Fruit fly (Drosophila melanogaster): ENCODE results near the gene CG5664.

Gene CG5664

DNA sequence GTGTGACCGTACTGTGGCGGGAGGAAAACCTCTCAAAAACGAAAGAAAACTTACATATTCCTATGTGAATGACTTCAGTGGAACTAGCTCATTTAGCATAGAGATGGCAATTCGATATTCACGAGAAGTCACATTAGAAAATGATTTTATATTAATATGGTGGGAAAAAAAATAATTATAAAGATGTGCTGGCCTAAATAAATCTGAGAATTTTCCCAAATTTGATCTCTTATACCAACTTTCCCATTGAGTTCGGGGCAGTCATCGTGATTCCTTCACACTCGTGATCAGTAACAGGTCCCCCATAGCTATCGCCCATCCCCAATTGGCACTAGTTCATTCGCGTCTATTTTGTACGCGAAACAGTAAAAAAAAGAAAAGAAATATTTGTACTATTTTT, 8.1 kb downstream of the CG5664 start, which contains the start of the genes barc and Aef1 (continued):
- TF ChIP-seq bowl (GFP tag; IDR thresholded peaks at IDR 0.05), result no peak
- peak; percentile 76 for TF ChIP-seq CG15601 (tag; optimal IDR thresholded peaks at IDR 0.05)
- peak; percentile 77 for TF ChIP-seq CG18764 (GFP tag; optimal IDR thresholded peaks at IDR 0.05)
- peak; percentile 27 for TF ChIP-seq salm (tag; optimal IDR thresholded peaks at IDR 0.05)
- peak; percentile 81 for TF ChIP-seq Dek (tag; optimal IDR thresholded peaks at IDR 0.05)
- peak; percentile 83 for TF ChIP-seq CG8924 (tag; optimal IDR thresholded peaks at IDR 0.05)
- no peak for TF ChIP-seq pros (GFP tag; optimal IDR thresholded peaks at IDR 0.05)
- TF ChIP-seq mld (GFP tag; IDR thresholded peaks at IDR 0.05; ENCODE audit: partially characterized antibody), result peak; percentile 20; the same call in 1 of the 3 replicates
- TF ChIP-seq mam (GFP tag; optimal IDR thresholded peaks at IDR 0.05), result peak; percentile 94
- peak; percentile 54 for TF ChIP-seq CG1529 (GFP tag; optimal IDR thresholded peaks at IDR 0.05)
- peak; percentile 88 for TF ChIP-seq hb (GFP tag; IDR thresholded peaks at IDR 0.05; ENCODE audit: partially characterized antibody)
- peak; percentile 81 for TF ChIP-seq tio (GFP tag; optimal IDR thresholded peaks at IDR 0.05)
- TF ChIP-seq E2f2 (GFP tag; IDR thresholded peaks at IDR 0.05), result peak; percentile 61
- no peak for TF ChIP-seq HLHmδ (GFP tag; optimal IDR thresholded peaks at IDR 0.05)
- peak; percentile 87 for TF ChIP-seq Optix (GFP tag; IDR thresholded peaks at IDR 0.05)
- peak; percentile 57 for TF ChIP-seq CG11398 (GFP tag; optimal IDR thresholded peaks at IDR 0.05)
- TF ChIP-seq bigmax (GFP tag; optimal IDR thresholded peaks at IDR 0.05), result no peak
- TF ChIP-seq CG11247 (GFP tag; IDR thresholded peaks at IDR 0.05), result peak; percentile 77
- no peak for TF ChIP-seq dimm (GFP tag; IDR thresholded peaks at IDR 0.05)
- TF ChIP-seq Six4 (GFP tag; optimal IDR thresholded peaks at IDR 0.05), result peak; percentile 72
- TF ChIP-seq Awh (GFP tag; IDR thresholded peaks at IDR 0.05), result peak; percentile 75
- peak; percentile 70 for TF ChIP-seq CG3065 (GFP tag; optimal IDR thresholded peaks at IDR 0.05)
- peak; percentile 84 for TF ChIP-seq CG10366 (GFP tag; IDR thresholded peaks at IDR 0.05)
- no peak for TF ChIP-seq pan (optimal IDR thresholded peaks at IDR 0.05)
- TF ChIP-seq pan (GFP tag; optimal IDR thresholded peaks at IDR 0.05 in 1 of 2, IDR thresholded peaks at IDR 0.05 in 1 of 2), result peak in 1 of 2 experiments; percentile 85
- TF ChIP-seq dmrt99B (tag; optimal IDR thresholded peaks at IDR 0.05), result peak; percentile 82
- peak; percentile 69; the same call in 2 of the 3 replicates for TF ChIP-seq jigr1 (GFP tag; IDR thresholded peaks at IDR 0.05)
- peak; percentile 72 to 91 for TF ChIP-seq chif (GFP tag; optimal IDR thresholded peaks at IDR 0.05)
- TF ChIP-seq CG14860 (GFP tag; IDR thresholded peaks at IDR 0.05; ENCODE audit: partially characterized antibody), result peak; percentile 92
- TF ChIP-seq MESR4 (GFP tag; optimal IDR thresholded peaks at IDR 0.05), result no peak
- TF ChIP-seq CG17829 (tag; optimal IDR thresholded peaks at IDR 0.05), result peak; percentile 81
- peak; percentile 84 for TF ChIP-seq slp2 (GFP tag; optimal IDR thresholded peaks at IDR 0.05)
- peak; percentile 45; the same call in 1 of the 2 replicates for TF ChIP-seq Doc2 (GFP tag; IDR thresholded peaks at IDR 0.05)
- peak in 1 of 3 experiments; percentile 89 for TF ChIP-seq lola (GFP tag; optimal IDR thresholded peaks at IDR 0.05)
- TF ChIP-seq ttk (GFP tag; IDR thresholded peaks at IDR 0.05), result peak; percentile 88
- peak; percentile 84 for TF ChIP-seq H2.0 (GFP tag; IDR thresholded peaks at IDR 0.05)
- peak; percentile 79 to 88 for TF ChIP-seq Hr51 (GFP tag; optimal IDR thresholded peaks at IDR 0.05)
- peak; percentile 84 for TF ChIP-seq tgo (GFP tag; IDR thresholded peaks at IDR 0.05)
- peak; percentile 95 for TF ChIP-seq croc (GFP tag; conservative IDR thresholded peaks at IDR 0.05)
- TF ChIP-seq CG15479 (GFP tag; optimal IDR thresholded peaks at IDR 0.05), result no peak
- peak; percentile 92 for TF ChIP-seq HmgZ (tag; optimal IDR thresholded peaks at IDR 0.05)
- TF ChIP-seq Ptx1 (GFP tag; IDR thresholded peaks at IDR 0.05), result peak; percentile 93
- TF ChIP-seq Meics (GFP tag; optimal IDR thresholded peaks at IDR 0.05), result peak; percentile 76
- TF ChIP-seq CG9797 (GFP tag; optimal IDR thresholded peaks at IDR 0.05), result peak; percentile 72
- TF ChIP-seq CG15514 (GFP tag; optimal IDR thresholded peaks at IDR 0.05), result peak; percentile 99
- TF ChIP-seq sd (tag; optimal IDR thresholded peaks at IDR 0.05), result peak; percentile 80
- peak; percentile 95 for TF ChIP-seq nmo (GFP tag; optimal IDR thresholded peaks at IDR 0.05)
- TF ChIP-seq TFAM (GFP tag; optimal IDR thresholded peaks at IDR 0.05), result peak; percentile 3
- TF ChIP-seq CG5953 (GFP tag; IDR thresholded peaks at IDR 0.05), result peak; percentile 47; the same call in 1 of the 2 replicates
- TF ChIP-seq NC2α (GFP tag; optimal IDR thresholded peaks at IDR 0.05), result peak; percentile 53
